Worm (Caenorhabditis elegans) whole organism, late embryonic: ENCODE results near the gene aly-1.
A peak's percentile ranks its signal among the peaks of the same experiment; 100 is the strongest.

Experiments used
- C38D4.7 ChIP-seq: fragments of 200-800 bp; sonication (Bioruptor generic); optimal IDR thresholded peaks from 2 replicates; lab custom pipeline; 2018; ENCODE audit warnings: mild to moderate bottlenecking, missing genetic modification characterization, moderate library complexity, missing compliant biosample characterization
- F13H6.1 ChIP-seq: sonication (generic microtip); optimal IDR thresholded peaks from 2 replicates; lab custom pipeline; 2016; ENCODE audit warnings: missing genetic modification characterization, missing compliant biosample characterization
- K09A11.1 ChIP-seq: sonication (generic microtip); optimal IDR thresholded peaks from 2 replicates; lab custom pipeline; 2017; ENCODE audit warnings: antibody characterized with exemption, mild to moderate bottlenecking, missing genetic modification characterization, missing compliant biosample characterization; ENCODE audit not compliant: insufficient read depth
- ahr-1 ChIP-seq: sonication (generic microtip); optimal IDR thresholded peaks from 2 replicates; lab custom pipeline; 2016; ENCODE audit warnings: missing genetic modification characterization, missing compliant biosample characterization
- ama-1 ChIP-seq: fragments of 150-350 bp; optimal IDR thresholded peaks from 2 replicates; lab custom pipeline; 2014
- ceh-18 ChIP-seq: sonication (generic microtip); optimal IDR thresholded peaks from 2 replicates; lab custom pipeline; 2016; ENCODE audit warnings: missing genetic modification characterization, missing compliant biosample characterization
- ceh-19 ChIP-seq: fragments of 200-800 bp; sonication (Bioruptor generic); optimal IDR thresholded peaks from 2 replicates; lab custom pipeline; 2018; ENCODE audit warnings: mild to moderate bottlenecking, missing genetic modification characterization, missing compliant biosample characterization
- ceh-2 ChIP-seq: sonication (generic microtip); optimal IDR thresholded peaks from 2 replicates; lab custom pipeline; 2016; ENCODE audit warnings: missing genotype, missing genetic modification characterization, missing compliant biosample characterization
- ceh-24 ChIP-seq: sonication (generic microtip); optimal IDR thresholded peaks from 2 replicates; lab custom pipeline; 2016; ENCODE audit warnings: mild to moderate bottlenecking, missing genetic modification characterization, missing compliant biosample characterization
- ceh-31 ChIP-seq: sonication (generic microtip); optimal IDR thresholded peaks from 2 replicates; lab custom pipeline; 2016; ENCODE audit warnings: missing genetic modification characterization, missing compliant biosample characterization
- ceh-48 ChIP-seq: sonication (generic microtip); optimal IDR thresholded peaks from 2 replicates; lab custom pipeline; 2016; ENCODE audit warnings: missing genetic modification characterization, inconsistent platforms, missing compliant biosample characterization
- che-1 ChIP-seq: sonication (generic microtip); optimal IDR thresholded peaks from 2 replicates; lab custom pipeline; 2016; ENCODE audit warnings: mild to moderate bottlenecking, missing genetic modification characterization, missing compliant biosample characterization
- dve-1 ChIP-seq: sonication (generic microtip); optimal IDR thresholded peaks from 2 replicates; lab custom pipeline; 2017; ENCODE audit warnings: antibody characterized with exemption, mild to moderate bottlenecking, missing genetic modification characterization, missing compliant biosample characterization
- elt-2 ChIP-seq: sonication (generic microtip); optimal IDR thresholded peaks from 2 replicates; lab custom pipeline; 2016; ENCODE audit warnings: missing genetic modification reagents, missing genetic modification characterization, missing compliant biosample characterization
- eyg-1 ChIP-seq: sonication (generic microtip); optimal IDR thresholded peaks from 2 replicates; lab custom pipeline; 2016; ENCODE audit warnings: missing genotype, missing genetic modification characterization, missing compliant biosample characterization
- fax-1 ChIP-seq: sonication (generic microtip); optimal IDR thresholded peaks from 2 replicates; lab custom pipeline; 2016; ENCODE audit warnings: missing genotype, missing genetic modification characterization, missing compliant biosample characterization
- fkh-6 ChIP-seq: sonication (generic microtip); optimal IDR thresholded peaks from 2 replicates; lab custom pipeline; 2016; ENCODE audit warnings: missing genetic modification characterization, missing compliant biosample characterization
- hlh-13 ChIP-seq: fragments of 200-800 bp; sonication (Bioruptor generic); optimal IDR thresholded peaks from 2 replicates; lab custom pipeline; 2018; ENCODE audit warnings: mild to moderate bottlenecking, missing genetic modification characterization, missing compliant biosample characterization
- hlh-15 ChIP-seq: sonication (generic microtip); optimal IDR thresholded peaks from 2 replicates; lab custom pipeline; 2016; ENCODE audit warnings: missing genetic modification characterization, missing compliant biosample characterization
- hlh-6 ChIP-seq: sonication (generic microtip); optimal IDR thresholded peaks from 2 replicates; lab custom pipeline; 2016; ENCODE audit warnings: missing genotype, missing genetic modification characterization, missing compliant biosample characterization
- hlh-8 ChIP-seq: sonication (generic microtip); optimal IDR thresholded peaks from 2 replicates; lab custom pipeline; 2016; ENCODE audit warnings: missing genotype, missing genetic modification characterization, missing compliant biosample characterization
- lim-6 ChIP-seq: sonication (generic microtip); optimal IDR thresholded peaks from 2 replicates; lab custom pipeline; 2016; ENCODE audit warnings: missing genetic modification characterization, missing compliant biosample characterization
- madf-2 ChIP-seq: sonication (generic microtip); optimal IDR thresholded peaks from 2 replicates; lab custom pipeline; 2017; ENCODE audit warnings: missing genetic modification characterization, missing compliant biosample characterization
- pat-9 ChIP-seq: fragments of 200-800 bp; sonication (Bioruptor generic); optimal IDR thresholded peaks from 2 replicates; lab custom pipeline; 2018; ENCODE audit warnings: mild to moderate bottlenecking, missing genetic modification characterization, moderate library complexity, missing compliant biosample characterization
- pax-1 ChIP-seq: fragments of 150-350 bp; optimal IDR thresholded peaks from 2 replicates; lab custom pipeline; 2014; ENCODE audit warnings: missing biosample characterization, missing genetic modification characterization
- pros-1 ChIP-seq: fragments of 150-350 bp; optimal IDR thresholded peaks from 2 replicates; lab custom pipeline; 2014; ENCODE audit warnings: missing biosample characterization, missing genetic modification reagents, missing genetic modification characterization
- ref-2 ChIP-seq: sonication (generic microtip); optimal IDR thresholded peaks from 2 replicates; lab custom pipeline; 2016; ENCODE audit warnings: missing genetic modification characterization, missing compliant biosample characterization
- rnt-1 ChIP-seq: sonication (generic microtip); optimal IDR thresholded peaks from 2 replicates; lab custom pipeline; 2016; ENCODE audit warnings: missing genetic modification characterization, missing compliant biosample characterization
- sdc-2 ChIP-seq: sonication (generic microtip); optimal IDR thresholded peaks from 2 replicates; lab custom pipeline; 2016; ENCODE audit warnings: missing genotype, missing genetic modification characterization, missing compliant biosample characterization
- tbx-7 ChIP-seq: sonication (generic microtip); optimal IDR thresholded peaks from 2 replicates; lab custom pipeline; 2016; ENCODE audit warnings: missing genotype, missing genetic modification characterization, missing compliant biosample characterization
- ttx-3 ChIP-seq: sonication (generic microtip); optimal IDR thresholded peaks from 2 replicates; lab custom pipeline; 2016; ENCODE audit warnings: missing genetic modification reagents, missing genetic modification characterization, missing compliant biosample characterization
- unc-55 ChIP-seq: sonication (generic microtip); optimal IDR thresholded peaks from 2 replicates; lab custom pipeline; 2017; ENCODE audit warnings: missing biosample characterization, missing genetic modification reagents, missing genetic modification characterization
- unc-86 ChIP-seq: sonication (generic microtip); optimal IDR thresholded peaks from 2 replicates; lab custom pipeline; 2016; ENCODE audit warnings: missing genetic modification characterization, missing compliant biosample characterization
- zip-5 ChIP-seq: sonication (generic microtip); optimal IDR thresholded peaks from 2 replicates; lab custom pipeline; 2016; ENCODE audit warnings: missing genetic modification characterization, missing compliant biosample characterization

The aly-1 gene

DNA sequence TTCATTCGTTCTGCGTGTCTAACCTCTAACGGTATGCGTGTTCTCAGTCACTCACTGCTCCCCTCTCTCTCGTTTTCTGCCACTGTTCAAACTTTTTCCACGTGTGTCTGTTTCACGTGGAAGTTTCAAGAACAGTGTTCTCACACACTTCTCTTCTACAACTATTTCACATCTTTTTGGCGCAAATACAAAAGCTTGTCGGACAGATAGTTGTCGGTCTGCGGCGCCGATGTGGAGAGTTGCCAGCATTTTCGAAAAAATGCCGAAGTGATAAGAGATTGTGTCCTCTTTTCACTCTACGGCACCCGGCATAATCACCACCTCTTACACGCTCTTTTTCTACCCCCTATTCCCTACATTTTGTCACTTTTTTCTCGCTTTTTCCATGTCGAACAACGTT, 9.6 kb downstream of the aly-1 start:
- TF ChIP-seq ceh-18 (tag; lab: Kevin White, UChicago) (no peak), dve-1 (tag; lab: Kevin White, UChicago) (no peak), ahr-1 (tag; lab: Kevin White, UChicago) (no peak), hlh-15 (tag; lab: Kevin White, UChicago) (no peak), hlh-13 (GFP tag; lab: Kevin White, UChicago) (no peak), zip-5 (tag; lab: Kevin White, UChicago) (no peak), C38D4.7 (GFP tag; lab: Kevin White, UChicago) (no peak), che-1 (tag; lab: Kevin White, UChicago) (no peak), madf-2 (tag; lab: Kevin White, UChicago) (no peak), hlh-6 (tag; lab: Kevin White, UChicago) (no peak), ceh-48 (tag; lab: Kevin White, UChicago) (no peak), fkh-6 (tag; lab: Kevin White, UChicago) (no peak), ceh-31 (no peak), rnt-1 (no peak), lim-6 (tag; lab: Kevin White, UChicago) (no peak), ceh-2 (no peak)

ce11 chrIV:9118792-9119191, 10.1 kb downstream of the aly-1 start, which contains the start of gene nrfl-1:
nrfl-1 (plus strand) TSS chrIV:9119092.
- TF ChIP-seq ceh-31 (no peak), hlh-15 (tag; lab: Kevin White, UChicago) (no peak), F13H6.1 (tag; lab: Kevin White, UChicago) (no peak), pat-9 (tag; lab: Kevin White, UChicago) (no peak), ceh-2 (no peak), C38D4.7 (GFP tag; lab: Kevin White, UChicago) (no peak), unc-86 (tag; lab: Kevin White, UChicago) (no peak), madf-2 (tag; lab: Kevin White, UChicago) (no peak), K09A11.1 (tag; lab: Kevin White, UChicago) (no peak)

- TF ChIP-seq tbx-7 (tag; lab: Kevin White, UChicago) (no peak), K09A11.1 (tag; lab: Kevin White, UChicago) (no peak), hlh-6 (tag; lab: Kevin White, UChicago) (no peak), pros-1 (tag; lab: Kevin White, UChicago) (no peak), unc-55 (GFP tag; lab: Kevin White, UChicago) (no peak), pax-1 (no peak), hlh-15 (tag; lab: Kevin White, UChicago) (no peak), ttx-3 (no peak), madf-2 (tag; lab: Kevin White, UChicago) (no peak), hlh-13 (GFP tag; lab: Kevin White, UChicago) (no peak), ceh-48 (tag; lab: Kevin White, UChicago) (no peak), F13H6.1 (tag; lab: Kevin White, UChicago) (no peak), ceh-2 (no peak), eyg-1 (no peak), rnt-1 (no peak), unc-86 (tag; lab: Kevin White, UChicago) (no peak), ref-2 (tag; lab: Kevin White, UChicago) (no peak), ama-1 (lab: Kevin White, UChicago) (no peak), C38D4.7 (GFP tag; lab: Kevin White, UChicago) (no peak), hlh-8 (tag; lab: Kevin White, UChicago) (no peak)
These were observed 11.5 kb downstream of the aly-1 start for ce11 chrIV:9120220-9120619.

ce11 chrIV:9121545-9121944, 12.8 kb downstream of the aly-1 start:
- TF ChIP-seq unc-55 (GFP tag; lab: Kevin White, UChicago) (peak; percentile 9), ceh-18 (tag; lab: Kevin White, UChicago) (peak; percentile 25), ceh-24 (tag; lab: Kevin White, UChicago) (no peak), sdc-2 (tag; lab: Kevin White, UChicago) (no peak), ceh-19 (GFP tag; lab: Kevin White, UChicago) (no peak), elt-2 (no peak), fax-1 (tag; lab: Kevin White, UChicago) (no peak), ceh-48 (tag; lab: Kevin White, UChicago) (no peak), ttx-3 (no peak), rnt-1 (peak; percentile 11), ref-2 (tag; lab: Kevin White, UChicago) (peak; percentile 31)
- TF ChIP-seq, all 69 proteins: peak for 4
